Worm (Caenorhabditis elegans) whole organism, L1 larva: ENCODE results near the gene lips-8.

Source experiments
- lsy-2 ChIP-seq, 2 experiments: fragments of 150-350 bp; optimal IDR thresholded peaks; 2 replicates each; lab custom pipeline; 2014; ENCODE audit warnings: missing biosample characterization in 2 of 2, missing genetic modification characterization in 2 of 2
- nhr-11 ChIP-seq: fragments of 150-350 bp; optimal IDR thresholded peaks from 2 replicates; lab custom pipeline; 2014; ENCODE audit warnings: missing biosample characterization, missing genetic modification characterization

DNA sequence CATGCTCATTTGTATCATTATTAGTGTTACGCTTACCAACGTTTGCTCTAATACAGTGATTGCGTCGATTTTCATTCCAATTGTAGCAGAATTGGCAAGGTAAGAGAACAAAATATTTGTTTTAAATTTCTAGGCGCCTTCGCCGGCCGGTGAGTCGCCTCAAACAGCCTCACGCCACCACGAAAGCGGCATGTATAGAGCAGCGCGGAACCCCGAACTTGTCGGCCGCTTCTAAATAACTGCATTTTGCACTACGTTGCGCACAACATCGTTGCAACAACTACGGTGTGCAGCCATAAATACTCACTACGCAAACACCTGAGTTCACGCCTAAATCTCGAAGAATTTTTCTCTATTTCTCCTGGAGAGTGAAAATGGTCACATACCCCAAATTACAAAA lies 1.1 kb upstream of the lips-8 start:
- TF ChIP-seq nhr-11, result no peak
- no peak for TF ChIP-seq lsy-2 (tag; optimal IDR thresholded peaks at IDR 0.05; lab: Kevin White, UChicago)
